Fruit fly (Drosophila melanogaster) whole organism, embryonic: ENCODE data around the gene Jhbp1.

Source experiments
- B-H1 ChIP-seq: fragments of 200-800 bp; sonication (Bioruptor generic); IDR thresholded peaks from 3 replicates; pipeline ENCODE4 v1.3.6; 2022; ENCODE audit warnings: missing biosample characterization, missing genetic modification characterization
- BEAF-32 ChIP-seq: fragments of 200-800 bp; sonication (Bioruptor generic); optimal IDR thresholded peaks from 3 replicates; lab custom pipeline; 2017; ENCODE audit warnings: missing biosample characterization, missing genetic modification characterization, mild to moderate bottlenecking, moderate library complexity, missing genetic modification reagents
- CG10274 ChIP-seq: fragments of 200-800 bp; sonication (Bioruptor generic); optimal IDR thresholded peaks from 3 replicates; lab custom pipeline; 2017; ENCODE audit warnings: missing biosample characterization, mild to moderate bottlenecking, missing genetic modification characterization
- CG10543 ChIP-seq: fragments of 200-800 bp; sonication (Bioruptor generic); optimal IDR thresholded peaks from 3 replicates; lab custom pipeline; 2017; ENCODE audit warnings: missing biosample characterization, mild to moderate bottlenecking, missing genetic modification characterization, moderate library complexity
- CG11398 ChIP-seq: fragments of 200-800 bp; sonication (Bioruptor generic); optimal IDR thresholded peaks from 2 replicates; lab custom pipeline; 2016; ENCODE audit warnings: missing biosample characterization, missing genetic modification characterization
- CG11504 ChIP-seq: fragments of 200-800 bp; sonication (Bioruptor generic); optimal IDR thresholded peaks from 3 replicates; lab custom pipeline; 2019; ENCODE audit warnings: missing biosample characterization, mild to moderate bottlenecking, missing genetic modification characterization, moderate library complexity
- CG11560 ChIP-seq: fragments of 200-800 bp; sonication (Bioruptor generic); IDR thresholded peaks from 3 replicates; pipeline ENCODE4 v1.3.6; 2022; ENCODE audit warnings: missing biosample characterization, missing genetic modification characterization
- CG15011 ChIP-seq: fragments of 200-800 bp; sonication (Bioruptor generic); optimal IDR thresholded peaks from 3 replicates; lab custom pipeline; 2018; ENCODE audit warnings: missing biosample characterization, mild to moderate bottlenecking, missing genetic modification characterization
- CG2678 ChIP-seq: fragments of 200-800 bp; sonication (Bioruptor generic); optimal IDR thresholded peaks from 3 replicates; lab custom pipeline; 2019; ENCODE audit warnings: missing biosample characterization, mild to moderate bottlenecking, missing genetic modification characterization, moderate library complexity
- CG3163 ChIP-seq: fragments of 200-800 bp; sonication (Bioruptor generic); optimal IDR thresholded peaks from 3 replicates; lab custom pipeline; 2016; ENCODE audit warnings: missing biosample characterization, missing genetic modification characterization
- CG3726 ChIP-seq: fragments of 200-800 bp; sonication (Bioruptor generic); IDR thresholded peaks from 3 replicates; pipeline ENCODE4, ENCODE4 v1.3.6; 2022; ENCODE audit warnings: missing biosample characterization, missing genetic modification characterization
- CG3995 ChIP-seq: fragments of 200-800 bp; sonication (Bioruptor generic); optimal IDR thresholded peaks from 3 replicates; lab custom pipeline; 2016; ENCODE audit warnings: missing biosample characterization, missing genetic modification characterization
- CG42726 ChIP-seq: fragments of 200-800 bp; sonication (Bioruptor generic); IDR thresholded peaks from 2 replicates; pipeline ENCODE4 v1.3.6; 2022; ENCODE audit warnings: missing biosample characterization, missing genetic modification characterization; ENCODE audit not compliant: partially characterized antibody
- CG4328 ChIP-seq: fragments of 200-800 bp; sonication (Bioruptor generic); optimal IDR thresholded peaks from 3 replicates; lab custom pipeline; 2017; ENCODE audit warnings: missing biosample characterization, missing genetic modification reagents, missing genetic modification characterization
- CG6813 ChIP-seq: fragments of 200-800 bp; sonication (Bioruptor generic); optimal IDR thresholded peaks from 2 replicates; lab custom pipeline; 2017; ENCODE audit warnings: missing biosample characterization, missing genetic modification characterization, mild to moderate bottlenecking, moderate library complexity, missing genetic modification reagents
- CG9797 ChIP-seq: fragments of 200-800 bp; sonication (Bioruptor generic); optimal IDR thresholded peaks from 3 replicates; lab custom pipeline; 2018; ENCODE audit warnings: missing biosample characterization, mild to moderate bottlenecking, missing genetic modification characterization
- CG9876 ChIP-seq: fragments of 200-800 bp; sonication (Bioruptor generic); optimal IDR thresholded peaks from 2 replicates; lab custom pipeline; 2016; ENCODE audit warnings: missing biosample characterization, missing genetic modification characterization
- CG9932 ChIP-seq: fragments of 200-800 bp; sonication (Bioruptor generic); IDR thresholded peaks from 2 replicates; pipeline ENCODE4 v1.3.6; 2022; ENCODE audit warnings: missing biosample characterization, missing genetic modification characterization
- CTCF ChIP-seq: fragments of 200-800 bp; sonication (Bioruptor generic); optimal IDR thresholded peaks from 2 replicates; lab custom pipeline; 2017; ENCODE audit warnings: missing biosample characterization, mild to moderate bottlenecking, missing genetic modification characterization, moderate library complexity
- Camta ChIP-seq: fragments of 200-800 bp; sonication (Bioruptor generic); optimal IDR thresholded peaks from 2 replicates; lab custom pipeline; 2016; ENCODE audit warnings: missing biosample characterization, missing genetic modification characterization
- Chrac-16 ChIP-seq: fragments of 200-800 bp; sonication (Bioruptor generic); optimal IDR thresholded peaks from 3 replicates; lab custom pipeline; 2016; ENCODE audit warnings: missing biosample characterization, missing genetic modification characterization
- D19B ChIP-seq: fragments of 200-800 bp; sonication (Bioruptor generic); optimal IDR thresholded peaks from 2 replicates; lab custom pipeline; 2017; ENCODE audit warnings: missing biosample characterization, mild to moderate bottlenecking, missing genetic modification characterization
- Dll ChIP-seq: fragments of 200-800 bp; sonication (Bioruptor generic); IDR thresholded peaks from 4 replicates; pipeline ENCODE4 v1.3.6; 2022; ENCODE audit warnings: missing biosample characterization, missing genetic modification characterization; ENCODE audit not compliant: partially characterized antibody
- E2f1 ChIP-seq: fragments of 200-800 bp; sonication (Bioruptor generic); IDR thresholded peaks from 2 replicates; pipeline ENCODE4 v1.3.6; 2022; ENCODE audit warnings: missing biosample characterization, missing genetic modification characterization
- Ets65A ChIP-seq: fragments of 200-800 bp; sonication (Bioruptor generic); peaks from one replicate; lab custom pipeline; 2016; ENCODE audit warnings: missing biosample characterization, missing genetic modification characterization
- HLHmδ ChIP-seq: fragments of 200-800 bp; sonication (Bioruptor generic); optimal IDR thresholded peaks from 2 replicates; lab custom pipeline; 2018; ENCODE audit warnings: missing biosample characterization, mild to moderate bottlenecking, missing genetic modification characterization, moderate library complexity
- MTF-1 ChIP-seq: fragments of 200-800 bp; sonication (Bioruptor generic); optimal IDR thresholded peaks from 2 replicates; lab custom pipeline; 2018; ENCODE audit warnings: missing biosample characterization, mild to moderate bottlenecking, missing genetic modification characterization, borderline replicate concordance
- Mrtf ChIP-seq: fragments of 200-800 bp; sonication (Bioruptor generic); IDR thresholded peaks from 3 replicates; pipeline ENCODE4 v1.3.6; 2022; ENCODE audit warnings: missing biosample characterization, missing genetic modification characterization
- NfI ChIP-seq: fragments of 200-800 bp; sonication (Bioruptor generic); optimal IDR thresholded peaks from 3 replicates; lab custom pipeline; 2018; ENCODE audit warnings: missing biosample characterization, mild to moderate bottlenecking, missing genetic modification characterization, moderate library complexity
- PHDP ChIP-seq: fragments of 200-800 bp; sonication (Bioruptor generic); optimal IDR thresholded peaks from 3 replicates; lab custom pipeline; 2018; ENCODE audit warnings: missing biosample characterization, mild to moderate bottlenecking, missing genetic modification characterization, moderate library complexity
- Rfx ChIP-seq: fragments of 200-800 bp; sonication (Bioruptor generic); IDR thresholded peaks from 2 replicates; pipeline ENCODE4 v1.3.6; 2022; ENCODE audit warnings: missing biosample characterization, missing genetic modification characterization
- Xbp1 ChIP-seq: fragments of 200-800 bp; sonication (Bioruptor generic); optimal IDR thresholded peaks from 3 replicates; lab custom pipeline; 2016; ENCODE audit warnings: missing biosample characterization, mild to moderate bottlenecking, missing genetic modification characterization
- ash1 ChIP-seq: fragments of 200-800 bp; sonication (Bioruptor generic); optimal IDR thresholded peaks from 2 replicates; lab custom pipeline; 2018; ENCODE audit warnings: missing biosample characterization, mild to moderate bottlenecking, missing genetic modification characterization
- ato ChIP-seq: fragments of 200-800 bp; sonication (Bioruptor generic); IDR thresholded peaks from 2 replicates; pipeline ENCODE4 v1.3.6; 2022; ENCODE audit warnings: missing biosample characterization, missing genetic modification characterization; ENCODE audit not compliant: partially characterized antibody
- az2 ChIP-seq: fragments of 200-800 bp; sonication (Bioruptor generic); optimal IDR thresholded peaks from 3 replicates; lab custom pipeline; 2016; ENCODE audit warnings: missing biosample characterization, missing genetic modification characterization
- chif ChIP-seq, 2 experiments: fragments of 200-800 bp; sonication (Bioruptor generic); optimal IDR thresholded peaks; 3 replicates each; lab custom pipeline; 2016; ENCODE audit warnings: missing biosample characterization in 2 of 2, missing genetic modification characterization in 2 of 2
- chinmo ChIP-seq: fragments of 200-800 bp; sonication (Bioruptor generic); IDR thresholded peaks from 4 replicates; pipeline ENCODE4 v1.3.6; 2022; ENCODE audit warnings: missing biosample characterization, missing genetic modification characterization; ENCODE audit not compliant: partially characterized antibody
- ci ChIP-seq: fragments of 200-800 bp; sonication (Bioruptor generic); IDR thresholded peaks from 3 replicates; pipeline ENCODE4 v1.3.6; 2022; ENCODE audit warnings: missing biosample characterization, missing genetic modification characterization
- dan ChIP-seq: fragments of 200-800 bp; sonication (Bioruptor generic); IDR thresholded peaks from 2 replicates; pipeline ENCODE4 v1.3.6; 2022; ENCODE audit warnings: missing biosample characterization, missing genetic modification characterization
- dysf ChIP-seq: fragments of 200-800 bp; sonication (Bioruptor generic); IDR thresholded peaks from 3 replicates; pipeline ENCODE4 v1.3.6; 2022; ENCODE audit warnings: missing biosample characterization, missing genetic modification characterization
- emc ChIP-seq: fragments of 200-800 bp; sonication (Bioruptor generic); optimal IDR thresholded peaks from 2 replicates; lab custom pipeline; 2016; ENCODE audit warnings: missing biosample characterization, missing genetic modification characterization
- esg ChIP-seq: fragments of 200-800 bp; sonication (Bioruptor generic); conservative IDR thresholded peaks from 2 replicates; pipeline ENCODE4 v1.3.6; 2022; ENCODE audit warnings: missing biosample characterization, missing genetic modification characterization
- fd3F ChIP-seq: fragments of 200-800 bp; sonication (Bioruptor generic); optimal IDR thresholded peaks from 2 replicates; lab custom pipeline; 2018; ENCODE audit warnings: missing biosample characterization, mild to moderate bottlenecking, missing genetic modification characterization, moderate library complexity
- fd64A ChIP-seq: fragments of 200-800 bp; sonication (Bioruptor generic); optimal IDR thresholded peaks from 3 replicates; lab custom pipeline; 2018; ENCODE audit warnings: missing biosample characterization, mild to moderate bottlenecking, missing genetic modification characterization
- gce ChIP-seq: fragments of 200-800 bp; sonication (Bioruptor generic); IDR thresholded peaks from 3 replicates; pipeline ENCODE4 v1.3.6; 2022; ENCODE audit warnings: missing biosample characterization, missing genetic modification characterization
- gem ChIP-seq: fragments of 200-800 bp; sonication (Bioruptor generic); optimal IDR thresholded peaks from 2 replicates; lab custom pipeline; 2019; ENCODE audit warnings: missing biosample characterization, mild to moderate bottlenecking, missing genetic modification characterization, moderate library complexity
- otp ChIP-seq: fragments of 200-800 bp; sonication (Bioruptor generic); IDR thresholded peaks from 3 replicates; pipeline ENCODE4, ENCODE4 v1.3.6; 2022; ENCODE audit warnings: missing biosample characterization, missing genetic modification characterization
- phol ChIP-seq: fragments of 200-800 bp; sonication (Bioruptor generic); optimal IDR thresholded peaks from 3 replicates; lab custom pipeline; 2018; ENCODE audit warnings: missing biosample characterization, mild to moderate bottlenecking, missing genetic modification characterization, moderate library complexity
- prd ChIP-seq, 3 experiments: fragments of >200 bp in 2 of 3; fragments of 200-800 bp in 1 of 3; sonication (Bioruptor generic) in 1 of 3; optimal IDR thresholded peaks in 2 of 3; IDR thresholded peaks in 1 of 3; 2 replicates in 2 of 3; 3 replicates in 1 of 3; pipeline versions ENCODE4 v1.3.6 to Lab custom; 2017 to 2022; ENCODE audit warnings: missing biosample characterization in 1 of 3, missing genetic modification characterization in 1 of 3
- wor ChIP-seq: fragments of 200-800 bp; sonication (Bioruptor generic); IDR thresholded peaks from 2 replicates; pipeline ENCODE4 v1.3.6; 2022; ENCODE audit warnings: missing biosample characterization, missing genetic modification characterization
- zf30C ChIP-seq: fragments of 200-800 bp; sonication (Bioruptor generic); optimal IDR thresholded peaks from 3 replicates; lab custom pipeline; 2018; ENCODE audit warnings: missing biosample characterization, mild to moderate bottlenecking, missing genetic modification characterization

Jhbp1 gene

DNA sequence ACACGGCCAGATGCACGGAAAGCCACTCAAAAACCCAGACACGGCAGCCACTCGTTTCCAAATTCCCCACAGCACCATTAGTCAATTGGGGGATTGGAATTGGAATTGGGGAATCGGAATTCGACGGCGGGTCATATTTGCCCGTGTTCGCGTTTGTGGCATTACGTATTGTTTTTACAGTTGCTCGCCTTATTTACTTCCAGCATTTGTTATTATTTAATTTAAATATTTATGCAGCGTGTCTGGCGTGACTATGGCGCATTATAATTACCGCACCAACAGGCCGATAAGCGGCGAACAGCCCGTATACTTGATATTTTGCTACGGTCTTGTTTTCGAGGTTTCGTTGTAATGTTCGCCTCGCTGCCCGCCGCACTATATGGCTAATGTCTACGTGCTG is 49.9 kb downstream of the Jhbp1 start:
- TF ChIP-seq CG10543 (peak; percentile 74), emc (GFP tag; lab: Kevin White, UChicago) (no peak), CG9797 (peak; percentile 3), dysf (GFP tag; lab: Robert Waterston, UW) (peak; percentile 43; the same call in 2 of the 3 replicates), ato (no peak), CG3995 (no peak), E2f1 (no peak), D19B (GFP tag; lab: Kevin White, UChicago) (no peak), HLHmδ (no peak), zf30C (no peak), CG11504 (tag; lab: Kevin White, UChicago) (peak; percentile 43), wor (GFP tag; lab: Robert Waterston, UW) (no peak), chif (GFP tag; optimal IDR thresholded peaks at IDR 0.05; lab: Kevin White, UChicago) (no peak), Mrtf (GFP tag; lab: Robert Waterston, UW) (no peak), CG3163 (GFP tag; lab: Kevin White, UChicago) (no peak), gce (GFP tag; lab: Robert Waterston, UW) (peak; percentile 42; the same call in 1 of the 3 replicates), Dll (GFP tag; lab: Robert Waterston, UW) (no peak), CG3726 (GFP tag; lab: Robert Waterston, UW) (no peak), ci (GFP tag; lab: Robert Waterston, UW) (peak; percentile 76; the same call in 2 of the 3 replicates), CG11398 (GFP tag; lab: Kevin White, UChicago) (no peak), CG11560 (no peak), CG4328 (peak; percentile 61), Ets65A (GFP tag; lab: Kevin White, UChicago) (peak; percentile 7), CTCF (GFP tag; lab: Kevin White, UChicago) (no peak), Chrac-16 (GFP tag; lab: Kevin White, UChicago) (no peak), prd (optimal IDR thresholded peaks at IDR 0.05; lab: Kevin White, UChicago) (no peak), prd (GFP tag; IDR thresholded peaks at IDR 0.05; lab: Robert Waterston, UW) (no peak), B-H1 (peak; percentile 24; the same call in 1 of the 3 replicates), Rfx (GFP tag; lab: Robert Waterston, UW) (peak; percentile 68; the same call in 1 of the 2 replicates), dan (GFP tag; lab: Robert Waterston, UW) (no peak), CG9876 (GFP tag; lab: Kevin White, UChicago) (no peak), fd3F (GFP tag; lab: Kevin White, UChicago) (peak; percentile 38), CG10274 (peak; percentile 5), chinmo (GFP tag; lab: Robert Waterston, UW) (0 out of 4 replicates have a peak, but pooled peaks have one; percentile 61), gem (tag; lab: Kevin White, UChicago) (peak; percentile 55), Xbp1 (GFP tag; lab: Kevin White, UChicago) (no peak), az2 (GFP tag; lab: Kevin White, UChicago) (no peak), esg (GFP tag; lab: Robert Waterston, UW) (no peak), BEAF-32 (GFP tag; lab: Kevin White, UChicago) (no peak), otp (0 out of 3 replicates have a peak, but pooled peaks have one; percentile 36), phol (tag; lab: Kevin White, UChicago) (no peak), CG15011 (peak; percentile 52), MTF-1 (peak; percentile 60), Camta (GFP tag; lab: Kevin White, UChicago) (no peak), PHDP (tag; lab: Kevin White, UChicago) (peak; percentile 80), CG42726 (no peak), fd64A (peak; percentile 73), CG2678 (peak; percentile 74), CG6813 (GFP tag; lab: Kevin White, UChicago) (peak; percentile 88), NfI (GFP tag; lab: Kevin White, UChicago) (peak; percentile 13), ash1 (GFP tag; lab: Kevin White, UChicago) (no peak), CG9932 (GFP tag; lab: Robert Waterston, UW) (no peak)
